Worm (Caenorhabditis elegans) whole organism, early embryonic: Measurements from ENCODE around the gene srh-271.
"Not testable (repeated sequence)": the region's sequence is repeated elsewhere in the genome, so short reads cannot be mapped to it uniquely, and the experiment has no call there.

Experiments
- B0310.2 ChIP-seq: sonication (generic microtip); optimal IDR thresholded peaks from 2 replicates; lab custom pipeline; 2016; ENCODE audit warnings: mild to moderate bottlenecking, missing genetic modification characterization, missing compliant biosample characterization
- F13C5.2 ChIP-seq: sonication (generic microtip); optimal IDR thresholded peaks from 2 replicates; lab custom pipeline; 2017; ENCODE audit warnings: mild to moderate bottlenecking, missing genetic modification characterization, inconsistent platforms, missing compliant biosample characterization
- aly-1 ChIP-seq: sonication (generic microtip); optimal IDR thresholded peaks from 2 replicates; lab custom pipeline; 2016; ENCODE audit warnings: missing genetic modification characterization, missing compliant biosample characterization
- ama-1 ChIP-seq: fragments of 150-350 bp; optimal IDR thresholded peaks from 2 replicates; lab custom pipeline; 2014
- ceh-13 ChIP-seq: fragments of 200-800 bp; sonication (Bioruptor generic); optimal IDR thresholded peaks from 2 replicates; lab custom pipeline; 2018; ENCODE audit warnings: mild to moderate bottlenecking, missing genetic modification characterization, missing compliant biosample characterization
- ceh-36 ChIP-seq: sonication (generic microtip); optimal IDR thresholded peaks from 2 replicates; lab custom pipeline; 2016; ENCODE audit warnings: missing genetic modification characterization, inconsistent platforms, missing compliant biosample characterization
- ets-7 ChIP-seq: sonication (generic microtip); optimal IDR thresholded peaks from 2 replicates; lab custom pipeline; 2016; ENCODE audit warnings: missing genotype, missing genetic modification characterization, missing compliant biosample characterization
- flt-1 ChIP-seq: fragments of 200-800 bp; sonication (Bioruptor generic); IDR thresholded peaks from 2 replicates; pipeline ENCODE4 v1.3.6; 2022; ENCODE audit warnings: missing genetic modification characterization, missing compliant biosample characterization
- hmbx-1 ChIP-seq: sonication (generic microtip); optimal IDR thresholded peaks from 2 replicates; lab custom pipeline; 2016; ENCODE audit warnings: mild to moderate bottlenecking, missing genetic modification characterization, missing compliant biosample characterization
- hmg-4 ChIP-seq: fragments of 200-800 bp; sonication (Bioruptor generic); optimal IDR thresholded peaks from 2 replicates; lab custom pipeline; 2018; ENCODE audit warnings: mild to moderate bottlenecking, missing genetic modification characterization, missing compliant biosample characterization
- hnd-1 ChIP-seq: sonication (generic microtip); optimal IDR thresholded peaks from 2 replicates; lab custom pipeline; 2016; ENCODE audit warnings: missing genetic modification characterization, missing compliant biosample characterization
- pes-1 ChIP-seq: fragments of 200-800 bp; sonication (Bioruptor generic); IDR thresholded peaks from 2 replicates; pipeline ENCODE4 v1.3.6; 2022; ENCODE audit warnings: missing genetic modification reagents, missing genetic modification characterization, missing compliant biosample characterization
- scrt-1 ChIP-seq: fragments of 200-800 bp; sonication (Bioruptor generic); IDR thresholded peaks from 2 replicates; pipeline ENCODE4 v1.3.6; 2022; ENCODE audit warnings: missing genetic modification characterization, missing compliant biosample characterization
- sea-1 ChIP-seq: fragments of 200-800 bp; sonication (Bioruptor generic); conservative IDR thresholded peaks from 2 replicates; pipeline ENCODE4 v1.3.6; 2022; ENCODE audit warnings: missing genetic modification characterization, missing compliant biosample characterization
- tbx-11 ChIP-seq: fragments of 200-800 bp; sonication (Bioruptor generic); IDR thresholded peaks from 2 replicates; pipeline ENCODE4 v1.3.6; 2022; ENCODE audit warnings: missing genetic modification characterization, missing compliant biosample characterization
- tbx-37 ChIP-seq: fragments of 200-800 bp; sonication (Bioruptor generic); conservative IDR thresholded peaks from 2 replicates; pipeline ENCODE4 v1.3.6; 2022; ENCODE audit warnings: missing genetic modification reagents, missing genetic modification characterization, missing compliant biosample characterization
- tra-4 ChIP-seq: sonication (generic microtip); optimal IDR thresholded peaks from 2 replicates; lab custom pipeline; 2017; ENCODE audit warnings: missing genetic modification characterization, missing compliant biosample characterization

The srh-271 gene

DNA sequence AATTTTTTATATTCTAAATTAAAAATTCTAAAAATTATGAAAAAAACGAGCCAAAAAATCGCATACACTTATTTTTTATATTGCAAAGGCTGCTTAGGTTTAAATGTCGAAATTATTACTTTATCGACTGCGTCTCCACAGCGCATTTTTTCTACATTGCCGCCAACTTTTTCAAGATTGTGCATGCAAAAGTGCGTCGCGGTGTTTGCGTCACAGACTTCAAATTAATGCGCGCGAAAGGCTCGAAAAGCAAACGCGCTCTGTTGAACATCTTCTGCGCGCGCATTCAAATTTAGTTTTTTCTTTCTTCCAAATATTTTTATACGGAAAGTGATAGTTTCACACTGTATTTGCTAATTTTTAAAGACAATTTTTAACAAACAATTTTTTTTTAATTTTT is 21.2 kb downstream of the srh-271 start:
- TF ChIP-seq flt-1 (GFP tag; lab: Robert Waterston, UW) = no peak
- peak; percentile 52; the same call in 1 of the 2 replicates for TF ChIP-seq pes-1 (GFP tag; lab: Robert Waterston, UW)
- no peak for TF ChIP-seq ceh-13
- TF ChIP-seq tbx-11 (GFP tag; lab: Robert Waterston, UW) = 0 out of 2 replicates have a peak, but pooled peaks have one; percentile 18
- TF ChIP-seq tra-4 (tag; lab: Kevin White, UChicago) = no peak
- no peak for TF ChIP-seq ama-1 (lab: Kevin White, UChicago)
- no peak for TF ChIP-seq B0310.2 (tag; lab: Kevin White, UChicago)
- peak; percentile 4 for TF ChIP-seq F13C5.2 (tag; lab: Kevin White, UChicago)
- no peak for TF ChIP-seq ceh-36 (tag; lab: Kevin White, UChicago)
- no peak for TF ChIP-seq ets-7 (tag; lab: Kevin White, UChicago)
- TF ChIP-seq hmg-4 (GFP tag; lab: Kevin White, UChicago) = no peak
- TF ChIP-seq scrt-1 (GFP tag; lab: Robert Waterston, UW) = no peak
- TF ChIP-seq sea-1 (GFP tag; lab: Robert Waterston, UW) = no peak
- no peak for TF ChIP-seq aly-1 (tag; lab: Kevin White, UChicago)

DNA sequence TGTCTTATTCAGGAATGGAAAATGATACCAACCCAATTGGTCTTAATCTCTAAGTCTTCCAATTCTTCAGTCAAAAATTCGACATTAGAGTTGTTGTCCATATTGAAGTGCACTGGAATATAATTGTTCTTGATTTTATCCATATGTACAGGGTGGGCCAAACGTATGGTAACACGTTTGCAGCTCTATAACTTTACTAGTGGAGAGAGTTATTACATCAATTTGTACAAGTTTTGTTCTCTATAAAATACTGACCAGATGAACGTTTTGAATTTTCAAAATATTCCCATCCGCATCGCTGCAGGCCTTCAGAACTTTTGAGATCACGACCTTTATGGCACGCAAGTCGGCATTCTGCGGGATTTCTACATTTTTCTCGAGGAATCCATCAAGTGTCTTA is 22.9 kb downstream of the srh-271 start, which contains the start of gene F53E10.5:
Gene F53E10.5 (minus strand): TSS at position 101 of the 400 bp plus-strand sequence.
- TF ChIP-seq sea-1 (GFP tag; lab: Robert Waterston, UW); B0310.2 (tag; lab: Kevin White, UChicago); aly-1 (tag; lab: Kevin White, UChicago): not testable (repeated sequence)

DNA sequence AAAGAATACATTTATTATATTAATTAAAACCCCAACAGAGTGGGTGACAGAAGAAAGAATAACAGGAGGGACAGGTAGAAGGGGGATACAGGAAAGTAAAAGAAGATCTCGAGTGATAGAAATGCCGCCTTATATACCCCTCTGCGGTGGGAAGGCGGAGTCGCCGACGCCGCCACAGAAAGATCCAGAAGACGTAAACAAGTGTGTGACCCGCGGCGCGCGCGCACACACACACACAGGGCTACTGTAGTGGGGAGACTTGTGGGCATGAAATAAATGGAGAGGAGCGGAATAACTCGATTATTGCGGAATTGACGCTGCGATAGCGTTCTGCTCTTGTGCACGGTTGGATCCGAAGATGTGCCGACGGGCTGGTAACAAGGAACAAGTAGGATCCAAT is 26.1 kb downstream of the srh-271 start:
- TF ChIP-seq ets-7 (tag; lab: Kevin White, UChicago) = no peak
- no peak for TF ChIP-seq sea-1 (GFP tag; lab: Robert Waterston, UW)
- TF ChIP-seq tbx-11 (GFP tag; lab: Robert Waterston, UW) = no peak

DNA sequence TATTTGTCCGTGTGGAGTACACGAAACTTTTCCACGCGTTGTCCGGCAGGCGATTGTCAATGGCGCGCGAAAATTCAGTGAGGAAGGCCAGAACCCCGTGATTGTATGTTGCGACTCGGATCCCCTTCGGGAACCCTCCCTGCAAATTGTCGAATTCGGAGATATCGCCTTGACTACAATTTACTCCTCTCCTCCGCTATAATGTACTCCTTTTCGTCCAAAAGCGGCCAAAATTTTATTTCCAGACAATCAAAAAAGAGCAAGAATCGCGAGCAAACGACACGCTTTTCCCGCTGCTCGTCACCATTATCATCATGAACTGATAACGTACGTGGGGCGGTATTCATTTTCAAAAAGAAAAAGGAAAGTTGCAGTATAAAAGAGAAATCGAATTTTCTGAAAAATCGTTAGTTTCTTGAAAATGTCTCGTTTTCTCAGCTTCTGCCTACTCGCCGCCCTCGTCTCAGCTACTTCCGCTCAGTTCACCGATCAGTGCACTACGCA is 29.6 kb downstream of the srh-271 start, which contains the start of gene irg-3:
Gene irg-3 (plus strand): TSS at position 419 of the 504 bp plus-strand sequence.
- TF ChIP-seq F13C5.2 (tag; lab: Kevin White, UChicago) (no peak), ama-1 (lab: Kevin White, UChicago) (no peak), hmbx-1 (tag; lab: Kevin White, UChicago) (no peak), hnd-1 (no peak)

DNA sequence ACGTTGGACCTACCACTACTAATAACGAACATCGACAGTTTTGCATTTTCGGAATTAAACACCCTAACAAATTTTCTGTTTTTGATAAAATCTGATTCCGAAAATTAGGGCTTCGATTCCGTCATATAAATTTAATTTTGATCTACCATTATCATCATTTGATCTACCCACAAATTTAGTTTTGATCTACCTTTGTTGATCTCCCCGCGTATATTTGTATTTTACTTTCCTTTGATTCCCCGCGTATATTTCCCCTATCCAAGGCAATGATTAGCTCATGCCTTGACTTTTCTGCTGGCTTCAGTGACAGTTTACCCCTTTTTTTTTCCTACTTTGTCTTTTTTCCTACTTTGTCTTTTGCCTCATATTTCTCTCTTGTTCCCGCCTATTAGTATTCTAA is 31.9 kb downstream of the srh-271 start:
- TF ChIP-seq ceh-13 (no peak), sea-1 (GFP tag; lab: Robert Waterston, UW) (no peak), pes-1 (GFP tag; lab: Robert Waterston, UW) (no peak), aly-1 (tag; lab: Kevin White, UChicago) (no peak), hmg-4 (GFP tag; lab: Kevin White, UChicago) (no peak), ama-1 (lab: Kevin White, UChicago) (no peak), ets-7 (tag; lab: Kevin White, UChicago) (no peak), flt-1 (GFP tag; lab: Robert Waterston, UW) (no peak), hnd-1 (no peak), tbx-37 (GFP tag; lab: Robert Waterston, UW) (no peak), tbx-11 (GFP tag; lab: Robert Waterston, UW) (no peak), tra-4 (tag; lab: Kevin White, UChicago) (no peak), hmbx-1 (tag; lab: Kevin White, UChicago) (no peak), B0310.2 (tag; lab: Kevin White, UChicago) (no peak), scrt-1 (GFP tag; lab: Robert Waterston, UW) (no peak)

DNA sequence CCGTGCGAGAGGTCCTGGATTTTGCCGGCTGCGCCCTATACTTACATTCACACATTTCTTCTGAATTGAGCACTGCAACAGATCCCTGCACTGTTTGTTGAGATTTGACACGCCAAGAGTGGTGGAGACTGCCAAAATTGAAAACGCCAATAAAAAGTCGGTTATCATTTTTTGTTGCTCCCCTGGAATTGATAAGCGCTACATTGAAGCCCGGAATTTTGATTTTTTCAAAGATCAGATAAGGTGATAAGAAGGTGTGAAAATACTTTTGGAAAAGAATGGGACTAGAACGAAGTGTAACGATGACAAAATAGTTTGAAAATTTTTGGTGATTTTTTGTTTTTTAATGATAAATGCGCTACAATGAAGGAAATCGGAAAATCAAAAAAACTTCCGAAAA is 36.1 kb downstream of the srh-271 start, which contains the start of gene C29G2.6:
Gene C29G2.6 (minus strand): TSS at position 182 of the 400 bp plus-strand sequence.
- TF ChIP-seq tra-4 (tag; lab: Kevin White, UChicago) = no peak

DNA sequence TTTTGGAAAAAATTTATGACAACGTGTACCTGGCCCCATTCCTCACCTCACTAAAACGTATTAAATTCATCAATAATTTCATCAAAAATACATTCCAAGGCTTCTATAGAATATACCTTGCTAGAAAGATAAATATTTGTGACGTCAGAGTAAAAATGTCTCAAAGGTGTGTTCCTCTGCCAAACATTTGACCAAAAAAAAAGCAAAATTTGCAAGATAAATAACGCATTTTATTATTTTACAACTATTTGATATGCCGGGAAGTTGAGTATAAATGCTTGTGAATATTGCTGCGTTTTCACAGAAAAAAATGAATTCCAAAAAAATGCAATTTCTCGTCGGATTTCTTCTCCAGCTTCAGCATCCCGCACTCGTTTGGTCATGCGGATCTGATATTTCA is 41.2 kb downstream of the srh-271 start, which contains the start of gene C29G2.3:
Gene C29G2.3 (plus strand): TSS at position 301 of the 400 bp plus-strand sequence.
- TF ChIP-seq F13C5.2 (tag; lab: Kevin White, UChicago) = no peak
- TF ChIP-seq ets-7 (tag; lab: Kevin White, UChicago) = no peak
- no peak for TF ChIP-seq tbx-37 (GFP tag; lab: Robert Waterston, UW)
- no peak for TF ChIP-seq ceh-13
- no peak for TF ChIP-seq flt-1 (GFP tag; lab: Robert Waterston, UW)
- TF ChIP-seq sea-1 (GFP tag; lab: Robert Waterston, UW) = no peak
- no peak for TF ChIP-seq ceh-36 (tag; lab: Kevin White, UChicago)
- TF ChIP-seq ama-1 (lab: Kevin White, UChicago) = no peak
- TF ChIP-seq hmg-4 (GFP tag; lab: Kevin White, UChicago) = no peak
- no peak for TF ChIP-seq hmbx-1 (tag; lab: Kevin White, UChicago)
- TF ChIP-seq pes-1 (GFP tag; lab: Robert Waterston, UW) = no peak
- TF ChIP-seq hnd-1 = no peak
- no peak for TF ChIP-seq aly-1 (tag; lab: Kevin White, UChicago)
- TF ChIP-seq tra-4 (tag; lab: Kevin White, UChicago) = no peak
- no peak for TF ChIP-seq B0310.2 (tag; lab: Kevin White, UChicago)
- no peak for TF ChIP-seq tbx-11 (GFP tag; lab: Robert Waterston, UW)
- no peak for TF ChIP-seq scrt-1 (GFP tag; lab: Robert Waterston, UW)

DNA sequence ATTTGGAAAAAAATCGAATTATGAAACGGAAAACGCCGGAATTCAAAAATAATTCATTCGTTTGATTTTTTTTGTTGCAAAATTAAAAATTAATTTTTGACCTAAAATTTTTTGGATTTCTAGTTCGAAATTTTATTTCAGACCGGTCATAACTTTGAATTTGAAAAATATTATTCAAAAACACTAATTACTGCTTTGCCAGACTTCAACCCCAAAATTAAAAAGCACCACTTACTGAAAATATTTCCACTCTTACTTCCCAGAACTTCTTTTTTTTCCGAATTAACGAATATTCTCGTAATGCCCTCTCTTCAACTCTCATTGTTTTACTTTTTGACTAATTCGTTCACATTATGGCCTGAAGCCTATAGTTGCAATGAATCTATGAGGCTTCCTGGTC is 44.2 kb downstream of the srh-271 start, which contains the start of gene srt-4:
Gene srt-4 (plus strand): TSS at position 301 of the 400 bp plus-strand sequence.
- TF ChIP-seq tbx-11 (GFP tag; lab: Robert Waterston, UW) = no peak
